Worm (Caenorhabditis elegans) whole organism, L3 larva: ENCODE results near the gene oac-10.

Experiments used
- aly-2 ChIP-seq: fragments of 150-350 bp; optimal IDR thresholded peaks from 2 replicates; lab custom pipeline; 2014; ENCODE audit warnings: missing biosample characterization, missing genetic modification characterization
- ceh-16 ChIP-seq: sonication (generic microtip); optimal IDR thresholded peaks from 2 replicates; lab custom pipeline; 2017; ENCODE audit warnings: missing biosample characterization, missing genetic modification characterization
- ceh-9 ChIP-seq: sonication (generic microtip); optimal IDR thresholded peaks from 2 replicates; lab custom pipeline; 2018; ENCODE audit warnings: missing biosample characterization, missing genetic modification characterization
- egl-27 ChIP-seq: sonication (generic microtip); optimal IDR thresholded peaks from 4 replicates; lab custom pipeline; 2017; ENCODE audit warnings: missing biosample characterization, missing genetic modification reagents, missing genetic modification characterization
- lsy-12 ChIP-seq: sonication (generic microtip); optimal IDR thresholded peaks from 2 replicates; lab custom pipeline; 2016; ENCODE audit warnings: mild to moderate bottlenecking, missing genetic modification characterization, missing compliant biosample characterization
- mdl-1 ChIP-seq: fragments of 150-350 bp; optimal IDR thresholded peaks from 2 replicates; lab custom pipeline; 2014; ENCODE audit warnings: missing biosample characterization, missing genetic modification characterization
- mml-1 ChIP-seq: fragments of 150-350 bp; sonication (generic microtip); optimal IDR thresholded peaks from 3 replicates; lab custom pipeline; 2014; ENCODE audit warnings: missing biosample characterization, missing genetic modification characterization
- nhr-67 ChIP-seq: fragments of 150-350 bp; optimal IDR thresholded peaks from 2 replicates; lab custom pipeline; 2014; ENCODE audit warnings: missing biosample characterization, missing genetic modification characterization
- pha-4 ChIP-seq: fragments of 150-350 bp; optimal IDR thresholded peaks from 2 replicates; lab custom pipeline; 2014; ENCODE audit warnings: missing biosample characterization, missing genetic modification reagents, missing genetic modification characterization
- snpc-4 ChIP-seq: fragments of 150-350 bp; optimal IDR thresholded peaks from 2 replicates; lab custom pipeline; 2014; ENCODE audit warnings: missing biosample characterization, missing genetic modification characterization
- unc-62 ChIP-seq: fragments of 150-350 bp; sonication (generic microtip); optimal IDR thresholded peaks from 4 replicates; lab custom pipeline; 2014; ENCODE audit warnings: missing biosample characterization, missing genetic modification reagents, missing genetic modification characterization

DNA sequence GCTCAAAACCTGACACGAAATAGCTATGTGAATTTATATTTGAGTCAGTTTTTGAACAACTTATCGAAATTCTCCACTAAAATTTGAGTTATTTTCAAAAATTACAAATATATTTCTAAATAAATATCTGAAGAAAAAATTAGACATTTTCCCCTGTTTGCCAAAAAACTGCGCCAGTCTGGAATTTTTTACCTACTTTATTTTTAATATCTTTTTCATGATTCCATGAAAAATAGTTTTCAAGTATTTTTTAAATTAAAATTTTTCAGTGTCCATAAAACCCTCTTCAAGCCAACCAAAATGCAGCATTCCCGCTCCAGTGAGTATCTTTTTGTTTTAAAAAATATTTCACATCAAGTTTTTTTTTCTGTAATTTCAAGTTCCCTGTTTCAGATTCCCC is 21.4 kb downstream of the oac-10 start, which contains the start of gene F53C3.8:
- TF ChIP-seq pha-4 (tag; lab: Kevin White, UChicago) = no peak
- TF ChIP-seq lsy-12 = no peak
- no peak for TF ChIP-seq snpc-4 (tag; lab: Kevin White, UChicago)
- TF ChIP-seq aly-2 = no peak
- no peak for TF ChIP-seq unc-62 (GFP tag; lab: Kevin White, UChicago)
- TF ChIP-seq mdl-1 (tag; lab: Kevin White, UChicago) = no peak
- TF ChIP-seq ceh-16 (tag; lab: Kevin White, UChicago) = no peak
- TF ChIP-seq egl-27 = no peak
- TF ChIP-seq ceh-9 (tag; lab: Kevin White, UChicago) = no peak
- TF ChIP-seq mml-1 (tag; lab: Kevin White, UChicago) = no peak
- TF ChIP-seq nhr-67 (tag; lab: Kevin White, UChicago) = no peak
